Fruit fly (Drosophila melanogaster) ovary, adult (tissue): ENCODE results near the gene Rala.

Experiments used
- CG17801 ChIP-seq: fragments of 200-800 bp; optimal IDR thresholded peaks from 2 replicates; lab custom pipeline; 2019; ENCODE audit warnings: missing biosample characterization, mild to moderate bottlenecking, missing genetic modification characterization, moderate library complexity; ENCODE audit not compliant: partially characterized antibody

Gene Rala

dm6 chrX:3673710-3674344, 45.6 kb downstream of the Rala start:
- TF ChIP-seq CG17801 (GFP tag; lab: Kevin White, UChicago): peak; percentile 82

dm6 chrX:3672095-3672995, 47.1 kb downstream of the Rala start:
- peak; percentile 51 for TF ChIP-seq CG17801 (GFP tag; lab: Kevin White, UChicago)

- no peak for TF ChIP-seq CG17801 (GFP tag; lab: Kevin White, UChicago)
Measured at dm6 chrX:3671469-3672094, 47.9 kb downstream of the Rala start, which contains the start of the genes Parg and Mnt. TSS of gene Parg (minus strand) at chrX:3671502. TSS of gene Mnt (plus strand) at chrX:3671801.

- TF ChIP-seq CG17801 (GFP tag; lab: Kevin White, UChicago): peak; percentile 94
Measured at dm6 chrX:3667199-3667671, 52.2 kb downstream of the Rala start, which contains the start of gene Ilp7. TSS of gene Ilp7 (plus strand) at chrX:3667621.
